Worm (Caenorhabditis elegans): ENCODE results near the gene tsp-18.

DNA sequence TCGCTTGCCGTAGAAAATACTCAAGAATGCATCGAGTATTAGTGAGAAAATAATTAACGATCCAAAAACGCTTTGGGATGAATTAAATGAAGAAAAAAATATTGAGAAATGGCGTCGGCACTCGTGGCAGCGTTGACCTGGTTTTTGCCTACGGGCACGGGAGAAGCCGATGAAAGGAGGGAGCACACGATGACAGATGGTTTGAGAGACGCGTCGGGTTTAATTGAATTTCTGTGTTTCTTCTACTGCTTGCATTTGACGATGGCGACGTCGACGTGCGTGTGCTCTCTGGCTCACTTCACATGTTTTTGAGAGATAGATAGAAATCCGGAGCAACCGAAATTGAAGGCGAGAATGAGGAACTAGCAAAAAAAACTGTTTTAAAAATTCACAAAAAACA, 46.3 kb downstream of the tsp-18 start:
- no peak for TF ChIP-seq elt-3 (tag; optimal IDR thresholded peaks at IDR 0.05)
- TF ChIP-seq blmp-1 (tag; optimal IDR thresholded peaks at IDR 0.05; ENCODE audit: insufficient read depth): no peak
- TF ChIP-seq nhr-11 (tag; optimal IDR thresholded peaks at IDR 0.05): no peak
- TF ChIP-seq lsy-2 (tag; optimal IDR thresholded peaks at IDR 0.05): no peak
- TF ChIP-seq mab-5 (tag; optimal IDR thresholded peaks at IDR 0.05): no peak
- no peak for TF ChIP-seq unc-62 (GFP tag; optimal IDR thresholded peaks at IDR 0.05)
- no peak for TF ChIP-seq snpc-4 (tag; optimal IDR thresholded peaks at IDR 0.05)
- no peak for TF ChIP-seq lin-39 (tag; optimal IDR thresholded peaks at IDR 0.05)

Measured in whole organism, L2 larva.